Worm (Caenorhabditis elegans): Measurements from ENCODE around the gene T06E6.15.

T06E6.15 gene

DNA sequence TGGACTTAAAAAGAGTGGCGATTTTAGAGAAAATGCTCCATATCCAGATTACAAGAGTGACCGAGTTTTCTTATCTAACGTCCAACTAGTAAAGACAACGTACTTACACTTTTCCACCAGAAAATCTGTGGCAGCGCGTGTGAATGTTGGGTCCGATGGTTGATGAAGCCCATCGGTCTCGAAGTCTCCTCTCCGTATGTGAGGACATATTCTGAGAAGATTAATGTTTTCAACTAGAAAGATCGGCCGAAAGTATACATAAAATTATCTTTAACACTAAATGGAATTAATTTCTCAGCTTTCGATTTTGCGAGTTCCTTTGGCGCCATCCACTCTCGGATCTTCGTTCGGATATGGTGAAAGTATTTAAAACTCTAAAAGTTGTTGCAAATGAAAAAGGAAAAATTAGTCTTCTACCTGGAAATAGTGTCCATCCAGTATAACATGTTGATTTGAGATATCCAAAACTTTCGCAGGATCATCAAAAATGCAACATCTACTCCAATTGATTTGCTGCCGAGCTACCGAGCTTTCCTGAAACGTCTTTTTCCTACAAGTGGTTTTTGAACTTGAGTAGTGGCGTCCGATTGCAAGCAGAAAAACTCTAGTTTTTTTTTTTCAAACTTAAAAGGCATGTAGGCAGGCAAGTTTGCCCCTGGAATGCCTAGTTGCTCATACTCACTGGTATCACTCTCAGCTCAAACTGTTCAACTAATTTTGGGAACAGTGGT, 31.9 kb upstream of the T06E6.15 start:
- no peak for TF ChIP-seq nhr-28 (tag; optimal IDR thresholded peaks at IDR 0.05)
- TF ChIP-seq pha-4 (tag; optimal IDR thresholded peaks at IDR 0.05), result no peak
- TF ChIP-seq bed-3 (GFP tag; optimal IDR thresholded peaks at IDR 0.05), result no peak
- TF ChIP-seq ceh-83 (GFP tag; optimal IDR thresholded peaks at IDR 0.05), result no peak
- no peak for TF ChIP-seq hlh-1 (tag; optimal IDR thresholded peaks at IDR 0.05)
- TF ChIP-seq ces-1 (GFP tag; optimal IDR thresholded peaks at IDR 0.05), result no peak
- no peak for TF ChIP-seq unc-62 (GFP tag; optimal IDR thresholded peaks at IDR 0.05)
- TF ChIP-seq flh-1 (GFP tag; optimal IDR thresholded peaks at IDR 0.05), result no peak
- no peak for TF ChIP-seq ham-2 (GFP tag; optimal IDR thresholded peaks at IDR 0.05)
- no peak for TF ChIP-seq sem-2 (GFP tag; optimal IDR thresholded peaks at IDR 0.05)
- no peak for TF ChIP-seq lin-32 (GFP tag; optimal IDR thresholded peaks at IDR 0.05)
- no peak for TF ChIP-seq sptf-1 (tag; optimal IDR thresholded peaks at IDR 0.05)
- no peak for TF ChIP-seq blmp-1 (tag; optimal IDR thresholded peaks at IDR 0.05)

DNA sequence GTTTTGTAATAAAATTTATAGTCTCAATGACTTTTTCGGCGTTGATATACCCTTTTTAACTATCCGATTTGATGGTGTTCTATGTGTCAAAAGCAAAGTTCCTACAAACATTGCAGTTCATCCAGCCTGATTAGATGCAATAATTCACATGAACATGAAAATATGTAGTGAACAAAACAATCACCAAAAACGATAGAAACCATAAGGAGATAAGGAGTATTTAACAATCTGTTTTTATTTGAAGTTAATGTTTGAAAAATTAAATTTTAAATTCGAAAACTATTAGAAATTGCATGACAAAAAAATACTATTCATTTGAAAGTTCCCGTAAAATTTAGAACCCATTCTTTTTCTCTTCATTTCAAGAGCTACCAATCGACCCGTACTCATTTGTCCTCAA, 27.4 kb upstream of the T06E6.15 start, which contains the start of gene fbxa-209:
TSS of gene fbxa-209 (minus strand) at position 101 of the 400 bp plus-strand sequence.
- no peak for TF ChIP-seq mep-1 (tag; optimal IDR thresholded peaks at IDR 0.05)

DNA sequence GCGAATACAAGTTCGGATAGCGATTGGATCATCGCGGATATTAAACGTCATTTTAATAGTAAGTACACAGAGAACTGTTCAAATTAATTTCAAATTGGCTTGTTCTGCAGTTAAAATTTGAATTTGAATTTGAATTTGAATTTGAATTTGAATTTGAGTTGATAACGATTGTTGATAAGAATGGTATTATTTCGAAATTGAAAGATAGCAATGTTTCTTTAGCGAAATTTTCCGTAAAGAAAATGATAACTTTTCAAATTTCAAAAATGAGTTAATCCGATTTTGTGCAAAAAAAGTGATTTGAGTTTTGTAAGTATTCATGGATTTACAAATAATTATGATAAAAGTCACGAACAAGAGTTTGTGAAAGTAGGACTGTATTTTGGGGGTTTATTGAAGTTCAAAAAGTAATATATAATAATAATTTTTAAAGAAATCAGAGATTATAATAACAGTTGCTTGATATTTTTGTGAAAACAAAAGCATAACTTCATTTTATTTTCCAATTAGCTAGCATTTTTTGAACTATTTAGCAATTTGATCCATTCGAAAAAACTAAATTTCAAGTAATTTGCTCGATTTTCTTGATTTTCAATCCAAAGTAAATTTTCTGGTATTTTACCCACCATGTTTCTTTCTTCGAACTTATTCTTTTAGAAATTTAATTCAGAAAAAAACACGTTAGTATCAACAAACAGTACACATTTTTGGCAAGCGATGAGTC, 25.9 kb upstream of the T06E6.15 start, which contains the start of gene Y36E3A.2:
TSS of gene Y36E3A.2 (plus strand) at position 674 of the 724 bp plus-strand sequence.
- TF ChIP-seq ceh-43 (GFP tag; optimal IDR thresholded peaks at IDR 0.05) (no peak), bed-3 (GFP tag; optimal IDR thresholded peaks at IDR 0.05) (no peak), ham-2 (GFP tag; optimal IDR thresholded peaks at IDR 0.05) (no peak), mep-1 (tag; optimal IDR thresholded peaks at IDR 0.05) (no peak), nhr-12 (tag; optimal IDR thresholded peaks at IDR 0.05) (no peak), unc-120 (tag; optimal IDR thresholded peaks at IDR 0.05; ENCODE audit: poor library complexity, severe bottlenecking) (no peak), cnd-1 (tag; optimal IDR thresholded peaks at IDR 0.05) (no peak)

DNA sequence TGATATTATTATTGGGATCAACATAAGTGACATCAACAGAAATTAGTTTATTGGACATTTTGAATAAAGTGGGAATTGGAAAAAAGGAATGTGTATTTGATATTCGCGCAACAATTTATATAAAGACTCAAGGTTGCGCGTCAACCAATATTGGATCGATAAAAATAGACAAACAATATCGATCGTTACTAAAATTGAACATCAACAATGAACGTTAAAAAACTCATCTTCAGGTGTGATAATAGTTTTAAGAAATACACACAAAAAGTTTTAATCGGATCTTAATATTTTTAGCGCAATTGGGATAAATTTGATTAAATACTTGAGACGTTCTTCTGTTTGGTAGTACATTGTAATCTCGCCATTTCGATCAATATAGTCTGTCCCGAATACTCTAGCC, 24.0 kb upstream of the T06E6.15 start, which contains the start of gene fbxa-104:
TSS of gene fbxa-104 (minus strand) at position 83 of the 400 bp plus-strand sequence.
- TF ChIP-seq sem-2 (GFP tag; optimal IDR thresholded peaks at IDR 0.05) (no peak), mls-2 (tag; optimal IDR thresholded peaks at IDR 0.05) (no peak), hlh-1 (tag; optimal IDR thresholded peaks at IDR 0.05) (no peak), nhr-28 (tag; optimal IDR thresholded peaks at IDR 0.05) (no peak), nhr-237 (tag; optimal IDR thresholded peaks at IDR 0.05) (no peak), lsy-2 (tag; optimal IDR thresholded peaks at IDR 0.05) (no peak), ceh-83 (GFP tag; optimal IDR thresholded peaks at IDR 0.05) (no peak), unc-120 (tag; optimal IDR thresholded peaks at IDR 0.05; ENCODE audit: poor library complexity, severe bottlenecking) (no peak), nhr-76 (tag; optimal IDR thresholded peaks at IDR 0.05) (no peak), ceh-39 (tag; optimal IDR thresholded peaks at IDR 0.05) (no peak), ceh-43 (GFP tag; optimal IDR thresholded peaks at IDR 0.05) (no peak), elt-3 (tag; optimal IDR thresholded peaks at IDR 0.05) (no peak), blmp-1 (tag; optimal IDR thresholded peaks at IDR 0.05) (no peak), lin-32 (GFP tag; optimal IDR thresholded peaks at IDR 0.05) (no peak), cnd-1 (tag; optimal IDR thresholded peaks at IDR 0.05) (no peak), ces-1 (GFP tag; optimal IDR thresholded peaks at IDR 0.05) (no peak), tbx-8 (GFP tag; optimal IDR thresholded peaks at IDR 0.05) (no peak), nhr-2 (tag; optimal IDR thresholded peaks at IDR 0.05) (no peak)

DNA sequence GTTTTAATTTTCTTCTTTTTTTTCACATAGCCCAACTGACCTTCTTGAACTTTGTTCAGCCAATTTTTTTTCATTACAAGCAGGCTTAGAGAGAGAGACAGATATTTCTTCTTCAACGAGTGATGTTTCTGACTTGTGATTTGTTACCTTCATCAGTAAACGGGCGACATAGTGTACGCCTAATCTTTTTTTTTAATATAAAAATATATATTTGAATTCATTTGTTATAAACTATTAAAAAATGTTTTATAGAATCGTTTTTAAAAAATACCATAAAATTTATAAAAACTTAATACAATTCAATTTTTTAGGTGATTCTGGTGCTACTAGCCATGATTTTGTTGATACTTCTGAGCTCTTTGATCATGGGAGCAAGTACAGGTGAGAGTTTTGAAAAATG, 18.2 kb upstream of the T06E6.15 start, which contains the start of gene T06E6.10:
TSS of gene T06E6.10 (plus strand) at position 301 of the 400 bp plus-strand sequence.
- no peak for TF ChIP-seq ztf-11 (tag; optimal IDR thresholded peaks at IDR 0.05)

DNA sequence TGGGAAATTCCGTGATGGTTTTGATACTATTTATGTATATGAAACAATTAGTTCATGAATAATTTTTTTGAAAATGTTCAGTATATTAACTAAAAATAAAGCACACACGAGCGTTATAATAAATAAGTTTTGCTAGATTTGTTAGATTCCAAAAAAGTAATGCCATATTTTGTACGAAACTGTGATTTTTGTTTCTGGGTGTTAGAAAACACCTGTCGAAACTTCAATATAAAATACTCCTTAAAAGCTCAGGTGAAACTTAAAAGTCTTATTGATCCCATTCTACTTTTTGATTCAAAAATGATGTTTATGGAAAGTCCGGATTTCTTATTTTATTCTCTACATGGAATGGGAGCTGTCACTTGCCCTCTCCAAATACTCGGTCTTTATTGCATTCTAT, 16.4 kb upstream of the T06E6.15 start, which contains the start of gene srh-265:
TSS of gene srh-265 (plus strand) at position 301 of the 400 bp plus-strand sequence.
- TF ChIP-seq unc-120 (tag; optimal IDR thresholded peaks at IDR 0.05; ENCODE audit: poor library complexity, severe bottlenecking) (no peak), zip-8 (tag; optimal IDR thresholded peaks at IDR 0.05) (no peak)
